Worm (Caenorhabditis elegans) whole organism, L2 larva: ENCODE data around the gene cest-24.

Source experiments
- F13H6.1 ChIP-seq: sonication (generic microtip); optimal IDR thresholded peaks from 2 replicates; lab custom pipeline; 2016; ENCODE audit warnings: missing genetic modification characterization, missing compliant biosample characterization
- fos-1 ChIP-seq: fragments of 150-350 bp; optimal IDR thresholded peaks from 2 replicates; lab custom pipeline; 2014; ENCODE audit warnings: missing biosample characterization, missing genetic modification characterization
- lin-39 ChIP-seq: fragments of 150-350 bp; optimal IDR thresholded peaks from 2 replicates; lab custom pipeline; 2014; ENCODE audit warnings: missing biosample characterization, missing genetic modification reagents, missing genetic modification characterization
- mbf-1 ChIP-seq: sonication (generic microtip); optimal IDR thresholded peaks from 2 replicates; lab custom pipeline; 2017; ENCODE audit warnings: missing biosample characterization, missing genetic modification characterization
- mdl-1 ChIP-seq, 2 experiments: fragments of 150-350 bp in 1 of 2; sonication (generic microtip) in 1 of 2; optimal IDR thresholded peaks; 2 replicates each; lab custom pipeline; 2017; ENCODE audit warnings: missing biosample characterization in 2 of 2, missing genetic modification characterization in 2 of 2
- nhr-129 ChIP-seq: fragments of 150-350 bp; optimal IDR thresholded peaks from 2 replicates; lab custom pipeline; 2014; ENCODE audit warnings: missing biosample characterization, missing genetic modification characterization
- nhr-25 ChIP-seq: fragments of 150-350 bp; sonication (generic microtip); optimal IDR thresholded peaks from 3 replicates; lab custom pipeline; 2014; ENCODE audit warnings: missing biosample characterization, missing genetic modification characterization
- peb-1 ChIP-seq: fragments of 150-350 bp; optimal IDR thresholded peaks from 2 replicates; lab custom pipeline; 2014; ENCODE audit warnings: missing biosample characterization, missing genetic modification characterization
- skn-1 ChIP-seq: sonication (generic microtip); optimal IDR thresholded peaks from 2 replicates; lab custom pipeline; 2017; ENCODE audit warnings: missing biosample characterization, missing genetic modification characterization
- ztf-4 ChIP-seq: fragments of 150-350 bp; optimal IDR thresholded peaks from 2 replicates; lab custom pipeline; 2014; ENCODE audit warnings: missing biosample characterization, missing genetic modification characterization

- TF ChIP-seq skn-1 (tag; lab: Kevin White, UChicago): no peak
- no peak for TF ChIP-seq fos-1 (tag; lab: Kevin White, UChicago)
- no peak for TF ChIP-seq ztf-4 (tag; lab: Kevin White, UChicago)
- no peak for TF ChIP-seq nhr-25 (tag; lab: Kevin White, UChicago)
- no peak for TF ChIP-seq mdl-1 (tag; optimal IDR thresholded peaks at IDR 0.05; lab: Kevin White, UChicago)
- no peak for TF ChIP-seq peb-1
- no peak for TF ChIP-seq mbf-1
- no peak for TF ChIP-seq lin-39 (tag; lab: Kevin White, UChicago)
- no peak for TF ChIP-seq nhr-129 (tag; lab: Kevin White, UChicago)
- no peak for TF ChIP-seq F13H6.1 (tag; lab: Kevin White, UChicago)
Observed at ce11 chrV:6326980-6327379, 10.2 kb downstream of the cest-24 start, which contains the start of gene fbxa-202.
